Worm (Caenorhabditis elegans): Measurements from ENCODE around the gene C39B10.4.

DNA sequence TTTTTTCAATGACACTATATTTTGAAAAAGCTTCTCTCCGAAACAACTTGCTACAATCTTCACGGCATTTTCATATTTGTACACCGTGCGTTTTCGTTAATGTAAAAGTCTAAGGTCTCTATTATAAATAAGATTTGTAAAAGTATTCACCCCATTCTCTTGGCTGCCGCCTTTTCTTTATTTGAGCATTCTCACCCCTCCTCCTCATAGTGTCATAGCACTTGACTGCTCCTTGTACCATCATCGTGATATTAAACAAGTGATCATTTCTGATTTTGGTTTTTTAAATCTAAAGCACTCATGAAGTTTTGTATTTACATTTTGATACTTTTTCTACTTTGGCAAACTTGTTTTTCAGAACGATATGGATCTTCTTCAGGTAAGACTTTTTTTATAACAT lies 38.0 kb upstream of the C39B10.4 start, which contains the start of gene ZC504.1:
- TF ChIP-seq lin-39 (tag; optimal IDR thresholded peaks at IDR 0.05) (no peak), nhr-12 (tag; optimal IDR thresholded peaks at IDR 0.05) (no peak), nhr-237 (tag; optimal IDR thresholded peaks at IDR 0.05) (no peak), unc-62 (GFP tag; optimal IDR thresholded peaks at IDR 0.05) (no peak), nhr-25 (tag; optimal IDR thresholded peaks at IDR 0.05) (no peak), elt-3 (tag; optimal IDR thresholded peaks at IDR 0.05) (no peak), snpc-4 (tag; optimal IDR thresholded peaks at IDR 0.05) (no peak), blmp-1 (tag; optimal IDR thresholded peaks at IDR 0.05; ENCODE audit: insufficient read depth) (no peak), dmd-4 (tag; optimal IDR thresholded peaks at IDR 0.05) (no peak), ceh-82 (tag; optimal IDR thresholded peaks at IDR 0.05) (no peak), nhr-77 (tag; optimal IDR thresholded peaks at IDR 0.05) (no peak), R02D3.7 (tag; optimal IDR thresholded peaks at IDR 0.05) (no peak), aly-2 (tag; optimal IDR thresholded peaks at IDR 0.05) (no peak)
